Worm (Caenorhabditis elegans) whole organism, young adult: ENCODE data around the gene C25A8.1.

Source experiments
- B0035.1 ChIP-seq: sonication (generic microtip); optimal IDR thresholded peaks from 2 replicates; lab custom pipeline; 2016; ENCODE audit warnings: missing genetic modification characterization, mild to moderate bottlenecking, missing compliant biosample characterization, missing genotype, missing genetic modification reagents
- D2030.7 ChIP-seq: fragments of 200-800 bp; sonication (Bioruptor generic); IDR thresholded peaks from 2 replicates; pipeline ENCODE4 v1.3.6; 2022; ENCODE audit warnings: missing genetic modification reagents, missing genetic modification characterization, missing compliant biosample characterization
- F22D6.2 ChIP-seq: sonication (generic microtip); optimal IDR thresholded peaks from 2 replicates; lab custom pipeline; 2016; ENCODE audit warnings: mild to moderate bottlenecking, missing genetic modification characterization, missing compliant biosample characterization
- F33H1.4 ChIP-seq: fragments of 200-800 bp; sonication (Bioruptor generic); IDR thresholded peaks from 2 replicates; pipeline ENCODE4 v1.3.6; 2022; ENCODE audit warnings: missing genetic modification reagents, missing genetic modification characterization, missing compliant biosample characterization
- F52B5.7 ChIP-seq: sonication (generic microtip); optimal IDR thresholded peaks from 2 replicates; lab custom pipeline; 2016; ENCODE audit warnings: mild to moderate bottlenecking, missing genetic modification characterization, missing compliant biosample characterization
- K11D2.4 ChIP-seq: fragments of 200-800 bp; sonication (Bioruptor generic); IDR thresholded peaks from 2 replicates; pipeline ENCODE4 v1.3.6; 2022; ENCODE audit warnings: missing genetic modification reagents, missing genetic modification characterization, missing compliant biosample characterization
- T07F8.4 ChIP-seq: sonication (generic microtip); optimal IDR thresholded peaks from 2 replicates; lab custom pipeline; 2016; ENCODE audit warnings: mild to moderate bottlenecking, missing genetic modification characterization, moderate library complexity, missing compliant biosample characterization
- Y53G8AR.9 ChIP-seq: fragments of 200-800 bp; sonication (Bioruptor generic); conservative IDR thresholded peaks from 2 replicates; pipeline ENCODE4 v1.3.6; 2022; ENCODE audit warnings: missing genetic modification reagents, missing genetic modification characterization, missing compliant biosample characterization
- Y95B8A.8 ChIP-seq: fragments of 200-800 bp; sonication (Bioruptor generic); IDR thresholded peaks from 2 replicates; pipeline ENCODE4 v1.3.6; 2022; ENCODE audit warnings: missing genetic modification reagents, missing genetic modification characterization, missing compliant biosample characterization
- aptf-2 ChIP-seq: fragments of 200-800 bp; sonication (Bioruptor generic); conservative IDR thresholded peaks from 2 replicates; pipeline ENCODE4 v1.3.6; 2022; ENCODE audit warnings: missing genetic modification reagents, missing genetic modification characterization, missing compliant biosample characterization
- aptf-3 ChIP-seq: fragments of 200-800 bp; sonication (Bioruptor generic); IDR thresholded peaks from 2 replicates; pipeline ENCODE4 v1.3.6; 2022; ENCODE audit warnings: missing genetic modification characterization, missing compliant biosample characterization
- attf-3 ChIP-seq: fragments of 200-800 bp; sonication (Bioruptor generic); conservative IDR thresholded peaks from 2 replicates; pipeline ENCODE4 v1.3.6; 2022; ENCODE audit warnings: missing genetic modification reagents, missing genetic modification characterization, missing compliant biosample characterization
- attf-5 ChIP-seq: fragments of 200-800 bp; sonication (Bioruptor generic); optimal IDR thresholded peaks from 2 replicates; lab custom pipeline; 2018; ENCODE audit warnings: mild to moderate bottlenecking, missing genetic modification characterization, missing compliant biosample characterization
- ceh-58 ChIP-seq: fragments of 200-800 bp; sonication (Bioruptor generic); IDR thresholded peaks from 2 replicates; pipeline ENCODE4 v1.3.6; 2022; ENCODE audit warnings: missing genetic modification characterization, missing compliant biosample characterization
- ceh-91 ChIP-seq: fragments of 200-800 bp; sonication (Bioruptor generic); IDR thresholded peaks from 2 replicates; pipeline ENCODE4 v1.3.6; 2022; ENCODE audit warnings: missing genetic modification reagents, missing genetic modification characterization, missing compliant biosample characterization
- ekl-4 ChIP-seq: fragments of 200-800 bp; sonication (Bioruptor generic); IDR thresholded peaks from 2 replicates; pipeline ENCODE4 v1.3.6; 2022; ENCODE audit warnings: missing genetic modification reagents, missing genetic modification characterization, missing compliant biosample characterization
- ets-4 ChIP-seq: fragments of 200-800 bp; sonication (Bioruptor generic); optimal IDR thresholded peaks from 2 replicates; lab custom pipeline; 2018; ENCODE audit warnings: mild to moderate bottlenecking, missing genetic modification characterization, missing compliant biosample characterization
- fkh-3 ChIP-seq: sonication (generic microtip); optimal IDR thresholded peaks from 2 replicates; lab custom pipeline; 2016; ENCODE audit warnings: mild to moderate bottlenecking, missing genetic modification characterization, missing compliant biosample characterization
- him-1 ChIP-seq: sonication (generic microtip); optimal IDR thresholded peaks from 2 replicates; lab custom pipeline; 2016; ENCODE audit warnings: missing genotype, missing genetic modification reagents, missing genetic modification characterization, missing compliant biosample characterization
- hlh-12 ChIP-seq: sonication (generic microtip); optimal IDR thresholded peaks from 2 replicates; lab custom pipeline; 2016; ENCODE audit warnings: missing genetic modification characterization, missing compliant biosample characterization
- hmg-20 ChIP-seq: fragments of 200-800 bp; sonication (Bioruptor generic); IDR thresholded peaks from 2 replicates; pipeline ENCODE4 v1.3.6; 2022; ENCODE audit warnings: missing genetic modification reagents, missing genetic modification characterization, missing compliant biosample characterization
- lag-1 ChIP-seq: fragments of 200-800 bp; sonication (Bioruptor generic); IDR thresholded peaks from 2 replicates; pipeline ENCODE4 v1.3.6; 2022; ENCODE audit warnings: missing genetic modification reagents, missing genetic modification characterization, missing compliant biosample characterization
- let-526 ChIP-seq: fragments of 200-800 bp; sonication (Bioruptor generic); IDR thresholded peaks from 2 replicates; pipeline ENCODE4 v1.3.6; 2022; ENCODE audit warnings: missing genetic modification reagents, missing genetic modification characterization, missing compliant biosample characterization
- lsl-1 ChIP-seq: fragments of 200-800 bp; sonication (Bioruptor generic); optimal IDR thresholded peaks from 2 replicates; lab custom pipeline; 2018; ENCODE audit warnings: mild to moderate bottlenecking, missing genetic modification characterization, moderate library complexity, missing compliant biosample characterization
- lsy-27 ChIP-seq: sonication (generic microtip); optimal IDR thresholded peaks from 2 replicates; lab custom pipeline; 2017; ENCODE audit warnings: missing genetic modification characterization, mild to moderate bottlenecking, missing compliant biosample characterization, antibody characterized with exemption, missing genotype, borderline replicate concordance; ENCODE audit not compliant: insufficient read depth
- madf-6 ChIP-seq: fragments of 200-800 bp; sonication (Bioruptor generic); IDR thresholded peaks from 2 replicates; pipeline ENCODE4 v1.3.6; 2022; ENCODE audit warnings: missing genetic modification reagents, missing genetic modification characterization, missing compliant biosample characterization
- madf-8 ChIP-seq: fragments of 200-800 bp; sonication (Bioruptor generic); conservative IDR thresholded peaks from 2 replicates; pipeline ENCODE4 v1.3.6; 2022; ENCODE audit warnings: missing genetic modification reagents, missing genetic modification characterization, missing compliant biosample characterization
- mxl-1 ChIP-seq: sonication (generic microtip); optimal IDR thresholded peaks from 2 replicates; lab custom pipeline; 2016; ENCODE audit warnings: missing genetic modification characterization, missing compliant biosample characterization
- nhr-27 ChIP-seq: fragments of 200-800 bp; sonication (Bioruptor generic); optimal IDR thresholded peaks from 2 replicates; lab custom pipeline; 2018; ENCODE audit warnings: mild to moderate bottlenecking, missing genetic modification characterization, moderate library complexity, missing compliant biosample characterization
- nhr-80 ChIP-seq: sonication (generic microtip); optimal IDR thresholded peaks from 2 replicates; lab custom pipeline; 2016; ENCODE audit warnings: missing genetic modification characterization, missing compliant biosample characterization
- nhr-90 ChIP-seq: sonication (generic microtip); optimal IDR thresholded peaks from 2 replicates; lab custom pipeline; 2016; ENCODE audit warnings: missing genotype, mild to moderate bottlenecking, missing genetic modification characterization, missing compliant biosample characterization
- sea-2 ChIP-seq: fragments of 200-800 bp; sonication (Bioruptor generic); IDR thresholded peaks from 2 replicates; pipeline ENCODE4 v1.3.6; 2022; ENCODE audit warnings: missing genetic modification characterization, missing compliant biosample characterization
- snpc-4 ChIP-seq, 5 experiments: fragments of 150-350 bp in 1 of 5; sonication (generic microtip) in 4 of 5; optimal IDR thresholded peaks; 2 replicates each; lab custom pipeline; 2014 to 2018; ENCODE audit warnings: missing genetic modification characterization in 5 of 5, missing biosample characterization in 3 of 5, antibody characterized with exemption in 2 of 5, mild to moderate bottlenecking in 2 of 5, missing compliant biosample characterization in 2 of 5, missing genotype in 2 of 5, moderate library complexity in 2 of 5, missing genetic modification reagents in 1 of 5
- tlf-1 ChIP-seq: fragments of 200-800 bp; sonication (Bioruptor generic); optimal IDR thresholded peaks from 2 replicates; lab custom pipeline; 2018; ENCODE audit warnings: mild to moderate bottlenecking, missing genetic modification characterization, missing compliant biosample characterization
- xnd-1 ChIP-seq: sonication (generic microtip); optimal IDR thresholded peaks from 2 replicates; lab custom pipeline; 2016; ENCODE audit warnings: missing genotype, missing genetic modification reagents, missing genetic modification characterization, missing compliant biosample characterization
- zfh-2 ChIP-seq: fragments of 200-800 bp; sonication (Bioruptor generic); conservative IDR thresholded peaks from 2 replicates; pipeline ENCODE4 v1.3.6; 2022; ENCODE audit warnings: missing genetic modification reagents, missing genetic modification characterization, missing compliant biosample characterization
- zim-3 ChIP-seq: sonication (generic microtip); optimal IDR thresholded peaks from 2 replicates; lab custom pipeline; 2017; ENCODE audit warnings: mild to moderate bottlenecking, missing genetic modification characterization, moderate library complexity, missing compliant biosample characterization

Gene C25A8.1

DNA sequence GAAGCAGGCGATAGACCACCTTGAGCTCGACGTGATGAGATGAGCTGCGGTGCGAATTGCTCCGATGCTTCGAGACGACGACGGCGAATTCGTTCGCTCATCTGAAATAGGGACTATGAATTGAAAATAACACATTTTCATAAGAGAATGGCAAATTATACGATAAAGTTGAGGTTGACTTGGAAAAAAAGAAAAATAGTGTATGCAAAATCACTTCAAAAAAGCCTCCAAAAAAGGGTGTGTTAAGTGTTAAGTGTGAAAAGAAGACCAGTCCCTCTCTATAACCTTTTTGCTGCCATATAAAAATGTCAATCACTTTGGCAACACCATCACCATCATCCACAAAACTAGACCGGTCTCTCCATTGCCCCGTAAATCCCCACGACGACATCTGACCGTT lies 24.1 kb upstream of the C25A8.1 start, which contains the start of gene prkl-1:
prkl-1 (minus strand) TSS at position 101 of the 400 bp plus-strand sequence.
- TF ChIP-seq tlf-1 (GFP tag; lab: Kevin White, UChicago), result no peak
- no peak for TF ChIP-seq ceh-91 (GFP tag; lab: Robert Waterston, UW)
- TF ChIP-seq hlh-12, result no peak
- TF ChIP-seq attf-5 (GFP tag; lab: Kevin White, UChicago), result no peak
- TF ChIP-seq K11D2.4 (GFP tag; lab: Robert Waterston, UW), result no peak
- no peak for TF ChIP-seq B0035.1
- no peak for TF ChIP-seq T07F8.4
- TF ChIP-seq him-1 (tag; lab: Kevin White, UChicago), result no peak
- TF ChIP-seq sea-2 (GFP tag; lab: Robert Waterston, UW), result no peak
- no peak for TF ChIP-seq nhr-27

DNA sequence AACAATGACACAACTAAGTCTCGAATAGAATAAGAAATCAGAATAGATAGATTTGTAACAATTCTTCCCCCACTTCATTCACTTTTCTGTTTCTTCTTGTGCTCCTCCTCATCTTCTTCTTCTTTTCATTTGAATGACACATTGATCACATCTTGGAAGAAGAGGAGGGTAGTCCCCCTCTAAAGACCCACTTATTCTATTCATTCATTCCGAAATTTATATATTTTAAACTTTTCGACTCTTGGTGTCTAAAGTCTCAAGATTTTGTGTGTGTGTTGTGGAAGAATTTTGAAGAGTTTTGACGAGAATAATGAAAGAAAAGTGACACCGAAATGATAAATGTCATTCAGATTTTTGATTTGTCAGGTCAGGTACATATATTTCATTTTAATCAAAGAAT lies 19.9 kb upstream of the C25A8.1 start:
- TF ChIP-seq sea-2 (GFP tag; lab: Robert Waterston, UW) (no peak), Y53G8AR.9 (no peak), nhr-80 (no peak), D2030.7 (GFP tag; lab: Robert Waterston, UW) (no peak), lsy-27 (tag; lab: Kevin White, UChicago) (no peak), snpc-4 (GFP tag; optimal IDR thresholded peaks at IDR 0.05; lab: Kevin White, UChicago) (no peak), snpc-4 (tag; optimal IDR thresholded peaks at IDR 0.05; lab: Kevin White, UChicago) (no peak), attf-3 (GFP tag; lab: Robert Waterston, UW) (no peak), let-526 (no peak), F22D6.2 (tag; lab: Kevin White, UChicago) (no peak), ceh-58 (no peak)

DNA sequence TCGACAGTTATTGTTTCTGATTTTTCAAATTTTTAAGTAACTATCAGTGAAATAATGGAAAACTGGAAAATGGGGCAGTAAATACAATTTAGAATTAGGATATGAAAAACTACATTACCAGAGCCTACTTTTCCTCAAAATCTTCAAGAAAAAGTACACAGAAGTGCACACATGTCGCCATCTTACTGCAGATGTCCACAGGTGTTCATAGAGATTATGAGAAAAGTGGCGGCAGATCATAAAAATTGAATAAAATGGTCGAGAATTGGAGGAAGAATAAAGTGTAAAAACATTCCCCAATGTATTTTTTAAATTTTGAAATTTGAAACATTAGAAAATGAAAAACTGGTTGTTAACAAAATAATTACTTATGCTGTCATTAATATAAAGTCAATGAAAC lies 13.0 kb upstream of the C25A8.1 start:
- TF ChIP-seq attf-5 (GFP tag; lab: Kevin White, UChicago) (no peak), hlh-12 (no peak), lag-1 (GFP tag; lab: Robert Waterston, UW) (no peak)

ce11 chrIV:6999206-6999605 lies 11.7 kb upstream of the C25A8.1 start, which contains the start of gene C25A8.5:
Gene C25A8.5, plus strand, starts transcription at chrIV:6999506.
- no peak for TF ChIP-seq F33H1.4 (GFP tag; lab: Robert Waterston, UW)
- TF ChIP-seq zim-3 (tag; lab: Kevin White, UChicago), result no peak
- no peak for TF ChIP-seq ets-4 (GFP tag; lab: Kevin White, UChicago)
- TF ChIP-seq aptf-3 (GFP tag; lab: Robert Waterston, UW), result no peak
- TF ChIP-seq zfh-2 (GFP tag; lab: Robert Waterston, UW), result no peak
- no peak for TF ChIP-seq snpc-4 (GFP tag; optimal IDR thresholded peaks at IDR 0.05; lab: Kevin White, UChicago)
- no peak for TF ChIP-seq snpc-4 (tag; optimal IDR thresholded peaks at IDR 0.05; lab: Kevin White, UChicago)
- no peak for TF ChIP-seq fkh-3
- no peak for TF ChIP-seq mxl-1 (tag; lab: Kevin White, UChicago)
- TF ChIP-seq nhr-80, result no peak
- no peak for TF ChIP-seq lsl-1 (GFP tag; lab: Kevin White, UChicago)

DNA sequence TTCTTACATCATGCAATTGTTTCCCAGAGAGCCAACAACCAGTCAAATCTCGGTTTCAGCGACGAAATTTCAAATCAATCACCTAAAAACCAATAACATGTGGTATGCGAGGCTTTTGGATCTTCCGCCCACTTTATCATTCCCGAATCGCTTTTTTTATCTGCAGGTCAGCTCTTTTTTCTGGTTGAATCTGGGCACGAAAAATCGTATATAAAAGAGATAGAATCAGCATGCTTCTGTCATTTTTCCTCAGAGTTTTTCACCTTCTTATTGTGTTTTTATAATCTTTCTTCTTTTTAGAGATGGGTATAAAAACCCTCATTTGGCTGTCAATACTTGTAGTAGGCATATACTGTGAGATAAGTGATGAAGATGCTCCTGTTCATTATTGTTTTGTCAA lies 7.6 kb upstream of the C25A8.1 start, which contains the start of gene cht-3:
cht-3 (plus strand) TSS at position 301 of the 400 bp plus-strand sequence.
- no peak for TF ChIP-seq xnd-1 (tag; lab: Kevin White, UChicago)
- no peak for TF ChIP-seq madf-6 (GFP tag; lab: Robert Waterston, UW)
- no peak for TF ChIP-seq nhr-90 (tag; lab: Kevin White, UChicago)
- no peak for TF ChIP-seq hmg-20 (GFP tag; lab: Robert Waterston, UW)
- TF ChIP-seq ceh-58, result no peak
- no peak for TF ChIP-seq B0035.1
- TF ChIP-seq aptf-2, result no peak
- no peak for TF ChIP-seq madf-8 (GFP tag; lab: Robert Waterston, UW)
- TF ChIP-seq ets-4 (GFP tag; lab: Kevin White, UChicago), result no peak
- no peak for TF ChIP-seq Y95B8A.8 (GFP tag; lab: Robert Waterston, UW)
- TF ChIP-seq mxl-1 (tag; lab: Kevin White, UChicago), result no peak
- TF ChIP-seq F52B5.7 (tag; lab: Kevin White, UChicago), result no peak
- no peak for TF ChIP-seq ekl-4 (GFP tag; lab: Robert Waterston, UW)
